Worm (Caenorhabditis elegans) whole organism, midembryonic: ENCODE results near the gene C16A11.3.

Experiments used
- T22C8.4 ChIP-seq: fragments of 200-800 bp; sonication (Bioruptor generic); IDR thresholded peaks from 2 replicates; pipeline ENCODE4 v1.3.6; 2022; ENCODE audit warnings: missing genetic modification characterization, missing compliant biosample characterization
- klf-2 ChIP-seq: fragments of 200-800 bp; sonication (Bioruptor generic); conservative IDR thresholded peaks from 2 replicates; pipeline ENCODE4 v1.3.6; 2022; ENCODE audit warnings: missing genetic modification reagents, missing genetic modification characterization, missing compliant biosample characterization
- med-1 ChIP-seq: sonication (generic microtip); optimal IDR thresholded peaks from 2 replicates; lab custom pipeline; 2017; ENCODE audit warnings: missing genetic modification characterization, mild to moderate bottlenecking, missing compliant biosample characterization, antibody characterized with exemption, missing genetic modification reagents; ENCODE audit not compliant: insufficient read depth
- ref-1 ChIP-seq: fragments of 200-800 bp; sonication (Bioruptor generic); conservative IDR thresholded peaks from 2 replicates; pipeline ENCODE4 v1.3.6; 2022; ENCODE audit warnings: missing genetic modification reagents, missing genetic modification characterization, missing compliant biosample characterization
- ztf-23 ChIP-seq: fragments of 200-800 bp; sonication (Bioruptor generic); IDR thresholded peaks from 2 replicates; pipeline ENCODE4 v1.3.6; 2022; ENCODE audit warnings: missing genetic modification reagents, missing genetic modification characterization, missing compliant biosample characterization
- ztf-29 ChIP-seq: fragments of 200-800 bp; sonication (Bioruptor generic); IDR thresholded peaks from 2 replicates; pipeline ENCODE4 v1.3.6; 2022; ENCODE audit warnings: missing genetic modification reagents, missing genetic modification characterization, missing compliant biosample characterization

DNA sequence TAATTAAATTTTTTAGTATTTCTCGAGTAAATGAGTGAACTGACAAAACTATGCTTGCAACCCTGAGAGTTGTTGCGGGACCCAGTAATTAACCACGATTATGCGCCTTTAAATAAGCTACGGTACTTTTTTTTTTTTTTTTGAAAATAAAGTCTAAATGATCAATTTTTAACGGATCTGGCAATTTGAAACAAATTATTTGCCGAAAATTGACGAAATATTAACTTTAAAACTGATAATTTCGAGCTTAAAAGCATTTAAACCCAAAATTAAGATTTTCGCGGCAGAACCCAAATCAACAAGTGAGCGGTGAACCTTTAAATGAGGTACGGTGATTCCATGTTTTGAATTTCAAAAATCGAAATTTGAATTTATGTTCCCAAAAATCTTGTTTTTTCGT is 6.9 kb upstream of the C16A11.3 start:
- TF ChIP-seq med-1 (GFP tag; lab: Kevin White, UChicago) (no peak), klf-2 (no peak), ztf-23 (no peak), ref-1 (GFP tag; lab: Robert Waterston, UW) (no peak), T22C8.4 (GFP tag; lab: Robert Waterston, UW) (no peak), ztf-29 (no peak)
